Worm (Caenorhabditis elegans) whole organism, L1 larva: ENCODE data around the gene C03A3.2.

Experiments
- Y116A8C.19 ChIP-seq: sonication (generic microtip); optimal IDR thresholded peaks from 2 replicates; lab custom pipeline; 2016; ENCODE audit warnings: missing compliant biosample characterization, missing genetic modification characterization, borderline replicate concordance
- efl-1 ChIP-seq, 4 experiments: fragments of 150-350 bp; optimal IDR thresholded peaks in 3 of 4; peaks in 1 of 4; 1 replicate in 1 of 4; 2 replicates in 3 of 4; lab custom pipeline; 2014; ENCODE audit warnings: missing biosample characterization in 2 of 4, missing genetic modification characterization in 2 of 4, missing genetic modification reagents in 2 of 4
- mef-2 ChIP-seq: fragments of 150-350 bp; optimal IDR thresholded peaks from 2 replicates; lab custom pipeline; 2014; ENCODE audit warnings: missing biosample characterization, missing genetic modification characterization
- mep-1 ChIP-seq: fragments of 150-350 bp; optimal IDR thresholded peaks from 2 replicates; lab custom pipeline; 2014; ENCODE audit warnings: missing biosample characterization, missing genetic modification characterization
- nhr-12 ChIP-seq: sonication (generic microtip); optimal IDR thresholded peaks from 2 replicates; lab custom pipeline; 2017; ENCODE audit warnings: missing biosample characterization, missing genetic modification characterization
- nhr-77 ChIP-seq: fragments of 150-350 bp; optimal IDR thresholded peaks from 2 replicates; lab custom pipeline; 2014; ENCODE audit warnings: missing biosample characterization, missing genetic modification characterization
- snpc-4 ChIP-seq: fragments of 150-350 bp; optimal IDR thresholded peaks from 2 replicates; lab custom pipeline; 2014; ENCODE audit warnings: missing biosample characterization, missing genetic modification characterization
- sptf-1 ChIP-seq: fragments of 150-350 bp; optimal IDR thresholded peaks from 2 replicates; lab custom pipeline; 2014; ENCODE audit warnings: missing biosample characterization, missing genetic modification characterization
- unc-130 ChIP-seq: fragments of 150-350 bp; optimal IDR thresholded peaks from 2 replicates; lab custom pipeline; 2017; ENCODE audit warnings: missing biosample characterization, missing genetic modification characterization, inconsistent platforms
- unc-62 ChIP-seq: fragments of 150-350 bp; optimal IDR thresholded peaks from 2 replicates; lab custom pipeline; 2014; ENCODE audit warnings: missing biosample characterization, missing genetic modification reagents, missing genetic modification characterization
- zag-1 ChIP-seq: fragments of 150-350 bp; optimal IDR thresholded peaks from 2 replicates; lab custom pipeline; 2014; ENCODE audit warnings: missing biosample characterization, missing genetic modification characterization
- ztf-4 ChIP-seq: fragments of 150-350 bp; optimal IDR thresholded peaks from 2 replicates; lab custom pipeline; 2014; ENCODE audit warnings: missing biosample characterization, missing genetic modification characterization

DNA sequence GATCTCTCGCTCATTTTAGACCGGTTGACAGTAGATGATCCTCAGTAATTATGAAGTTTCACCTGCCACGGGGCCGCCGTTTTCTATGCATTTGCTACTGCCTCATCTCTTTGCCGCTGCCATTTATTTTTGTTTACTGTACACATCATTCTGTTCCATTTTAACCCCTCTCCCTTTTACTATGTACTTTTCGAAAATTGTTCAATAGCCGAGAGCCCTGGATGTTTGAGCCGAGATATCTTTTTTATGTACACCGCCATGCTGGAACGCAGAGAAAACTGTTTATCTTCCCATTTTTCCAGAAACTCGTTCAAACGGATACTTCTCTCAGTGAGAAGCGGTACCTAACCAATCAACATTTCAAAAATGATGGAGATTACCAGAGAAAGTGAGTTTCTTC, 8.2 kb downstream of the C03A3.2 start, which contains the start of gene ifa-1:
- no peak for TF ChIP-seq ztf-4 (tag; lab: Kevin White, UChicago)
- no peak for TF ChIP-seq sptf-1 (tag; lab: Kevin White, UChicago)
- TF ChIP-seq snpc-4, result no peak
- no peak for TF ChIP-seq nhr-77
- TF ChIP-seq zag-1 (tag; lab: Kevin White, UChicago), result no peak
- TF ChIP-seq Y116A8C.19 (tag; lab: Kevin White, UChicago), result no peak
- no peak for TF ChIP-seq unc-62 (GFP tag; lab: Kevin White, UChicago)
- TF ChIP-seq unc-130 (tag; lab: Kevin White, UChicago), result no peak
- no peak for TF ChIP-seq nhr-12 (tag; lab: Kevin White, UChicago)
- no peak for TF ChIP-seq mef-2
- no peak for TF ChIP-seq mep-1 (tag; lab: Kevin White, UChicago)
- TF ChIP-seq efl-1 (optimal IDR thresholded peaks at IDR 0.05; lab: Kevin White, UChicago), result no peak
- TF ChIP-seq efl-1 (GFP tag; optimal IDR thresholded peaks at IDR 0.05 in 1 of 2; lab: Kevin White, UChicago), result no peak
